Fruit fly (Drosophila melanogaster) whole organism, embryonic: ENCODE data around the gene JMJD4.
A peak's percentile ranks its signal among the peaks of the same experiment; 100 is the strongest.

ENCODE experiments used
- BEAF-32 ChIP-seq: fragments of 200-800 bp; sonication (Bioruptor generic); optimal IDR thresholded peaks from 3 replicates; lab custom pipeline; 2017; ENCODE audit warnings: missing biosample characterization, missing genetic modification characterization, mild to moderate bottlenecking, moderate library complexity, missing genetic modification reagents
- BtbVII ChIP-seq: fragments of 200-800 bp; sonication (Bioruptor generic); optimal IDR thresholded peaks from 3 replicates; lab custom pipeline; 2017; ENCODE audit warnings: missing biosample characterization, mild to moderate bottlenecking, missing genetic modification characterization
- CG10267 ChIP-seq: fragments of 200-800 bp; sonication (Bioruptor generic); optimal IDR thresholded peaks from 2 replicates; lab custom pipeline; 2018; ENCODE audit warnings: missing biosample characterization, mild to moderate bottlenecking, missing genetic modification characterization, moderate library complexity
- CG11723 ChIP-seq: fragments of 200-800 bp; sonication (Bioruptor generic); optimal IDR thresholded peaks from 2 replicates; lab custom pipeline; 2017; ENCODE audit warnings: missing biosample characterization, mild to moderate bottlenecking, missing genetic modification characterization
- CG13775 ChIP-seq: fragments of 200-800 bp; sonication (Bioruptor generic); optimal IDR thresholded peaks from 3 replicates; lab custom pipeline; 2017; ENCODE audit warnings: missing biosample characterization, mild to moderate bottlenecking, missing genetic modification characterization
- CG16863 ChIP-seq: fragments of 200-800 bp; sonication (Bioruptor generic); optimal IDR thresholded peaks from 3 replicates; lab custom pipeline; 2016; ENCODE audit warnings: missing biosample characterization, missing genetic modification characterization
- CG17359 ChIP-seq: fragments of 200-800 bp; sonication (Bioruptor generic); optimal IDR thresholded peaks from 3 replicates; lab custom pipeline; 2018; ENCODE audit warnings: missing biosample characterization, mild to moderate bottlenecking, missing genetic modification characterization, moderate library complexity
- CG17385 ChIP-seq: fragments of 200-800 bp; sonication (Bioruptor generic); optimal IDR thresholded peaks from 3 replicates; lab custom pipeline; 2018; ENCODE audit warnings: missing biosample characterization, mild to moderate bottlenecking, missing genetic modification characterization
- CG2889 ChIP-seq: fragments of 200-800 bp; sonication (Bioruptor generic); IDR thresholded peaks from 3 replicates; pipeline ENCODE4 v1.3.6; 2022; ENCODE audit warnings: missing biosample characterization, missing genetic modification characterization
- CG30403 ChIP-seq: fragments of 200-800 bp; sonication (Bioruptor generic); optimal IDR thresholded peaks from 3 replicates; lab custom pipeline; 2016; ENCODE audit warnings: missing biosample characterization, missing genetic modification characterization
- CG4617 ChIP-seq: fragments of 200-800 bp; sonication (Bioruptor generic); optimal IDR thresholded peaks from 3 replicates; lab custom pipeline; 2016; ENCODE audit warnings: missing biosample characterization, missing genetic modification characterization, borderline replicate concordance
- CG5180 ChIP-seq: fragments of 200-800 bp; sonication (Bioruptor generic); optimal IDR thresholded peaks from 3 replicates; lab custom pipeline; 2017; ENCODE audit warnings: missing biosample characterization, missing genetic modification characterization, mild to moderate bottlenecking, moderate library complexity, missing genetic modification reagents
- CG6689 ChIP-seq: fragments of 200-800 bp; sonication (Bioruptor generic); IDR thresholded peaks from 2 replicates; pipeline ENCODE4 v1.3.6; 2022; ENCODE audit warnings: missing biosample characterization, missing genetic modification characterization
- CG6791 ChIP-seq: fragments of 200-800 bp; sonication (Bioruptor generic); IDR thresholded peaks from 3 replicates; pipeline ENCODE4 v1.3.6; 2022; ENCODE audit warnings: missing biosample characterization, missing genetic modification characterization; ENCODE audit not compliant: partially characterized antibody
- CG7372 ChIP-seq: fragments of 200-800 bp; sonication (Bioruptor generic); IDR thresholded peaks from 2 replicates; pipeline ENCODE4 v1.3.6; 2022; ENCODE audit warnings: missing biosample characterization, missing genetic modification characterization
- CG7839 ChIP-seq: fragments of 200-800 bp; sonication (Bioruptor generic); optimal IDR thresholded peaks from 3 replicates; lab custom pipeline; 2018; ENCODE audit warnings: missing biosample characterization, mild to moderate bottlenecking, missing genetic modification characterization, moderate library complexity
- CG8089 ChIP-seq: fragments of 200-800 bp; sonication (Bioruptor generic); optimal IDR thresholded peaks from 3 replicates; lab custom pipeline; 2016; ENCODE audit warnings: missing biosample characterization, missing genetic modification characterization
- CG9817 ChIP-seq: fragments of 200-800 bp; sonication (Bioruptor generic); optimal IDR thresholded peaks from 2 replicates; lab custom pipeline; 2018; ENCODE audit warnings: missing biosample characterization, mild to moderate bottlenecking, missing genetic modification characterization, moderate library complexity
- Dip2 ChIP-seq: fragments of 200-800 bp; sonication (Bioruptor generic); IDR thresholded peaks from 2 replicates; pipeline ENCODE4 v1.3.6; 2022; ENCODE audit warnings: missing biosample characterization, missing genetic modification characterization
- Elba2 ChIP-seq: fragments of 200-800 bp; sonication (Bioruptor generic); optimal IDR thresholded peaks from 3 replicates; lab custom pipeline; 2016; ENCODE audit warnings: missing biosample characterization, missing genetic modification characterization
- Fer3 ChIP-seq: fragments of 200-800 bp; sonication (Bioruptor generic); optimal IDR thresholded peaks from 2 replicates; lab custom pipeline; 2018; ENCODE audit warnings: missing biosample characterization, mild to moderate bottlenecking, missing genetic modification characterization, moderate library complexity
- Gsc ChIP-seq: fragments of 200-800 bp; sonication (Bioruptor generic); IDR thresholded peaks from 2 replicates; pipeline ENCODE4 v1.3.6; 2022; ENCODE audit warnings: missing biosample characterization, missing genetic modification characterization
- Hr3 ChIP-seq: fragments of 200-800 bp; sonication (Bioruptor generic); optimal IDR thresholded peaks from 3 replicates; lab custom pipeline; 2016; ENCODE audit warnings: missing biosample characterization, missing genetic modification characterization
- Hr51 ChIP-seq, 2 experiments: fragments of 200-800 bp; sonication (Bioruptor generic); optimal IDR thresholded peaks; 2 replicates in 1 of 2; 3 replicates in 1 of 2; lab custom pipeline; 2016 to 2018; ENCODE audit warnings: missing biosample characterization in 2 of 2, missing genetic modification characterization in 2 of 2, mild to moderate bottlenecking in 1 of 2, moderate library complexity in 1 of 2
- Lim3 ChIP-seq: fragments of 200-800 bp; sonication (Bioruptor generic); IDR thresholded peaks from 2 replicates; pipeline ENCODE4 v1.3.6; 2022; ENCODE audit warnings: missing biosample characterization, missing genetic modification characterization
- MBD-R2 ChIP-seq: fragments of 200-800 bp; sonication (Bioruptor generic); IDR thresholded peaks from 2 replicates; pipeline ENCODE4 v1.3.6; 2022; ENCODE audit warnings: missing biosample characterization, missing genetic modification characterization
- Neu2 ChIP-seq: fragments of 200-800 bp; sonication (Bioruptor generic); optimal IDR thresholded peaks from 3 replicates; lab custom pipeline; 2016; ENCODE audit warnings: missing biosample characterization, missing genetic modification characterization, borderline replicate concordance
- Taf1 ChIP-seq: fragments of 200-800 bp; sonication (Bioruptor generic); IDR thresholded peaks from 2 replicates; pipeline ENCODE4 v1.3.6; 2022; ENCODE audit warnings: missing biosample characterization, missing genetic modification characterization
- aop ChIP-seq: fragments of 200-800 bp; sonication (Bioruptor generic); IDR thresholded peaks from 2 replicates; pipeline ENCODE4 v1.3.6; 2022; ENCODE audit warnings: missing biosample characterization, missing genetic modification characterization
- dmrt11E ChIP-seq: fragments of 200-800 bp; sonication (Bioruptor generic); optimal IDR thresholded peaks from 3 replicates; lab custom pipeline; 2018; ENCODE audit warnings: missing biosample characterization, mild to moderate bottlenecking, missing genetic modification characterization, moderate library complexity
- ewg ChIP-seq: fragments of 200-800 bp; sonication (Bioruptor generic); optimal IDR thresholded peaks from 3 replicates; lab custom pipeline; 2017; ENCODE audit warnings: mild to moderate bottlenecking, missing biosample characterization, missing genetic modification reagents, missing genetic modification characterization
- eyg ChIP-seq: fragments of 200-800 bp; sonication (Bioruptor generic); optimal IDR thresholded peaks from 3 replicates; lab custom pipeline; 2016; ENCODE audit warnings: missing biosample characterization, missing genetic modification characterization
- fd3F ChIP-seq: fragments of 200-800 bp; sonication (Bioruptor generic); optimal IDR thresholded peaks from 2 replicates; lab custom pipeline; 2018; ENCODE audit warnings: missing biosample characterization, mild to moderate bottlenecking, missing genetic modification characterization, moderate library complexity
- fd96Cb ChIP-seq: fragments of 200-800 bp; sonication (Bioruptor generic); optimal IDR thresholded peaks from 2 replicates; lab custom pipeline; 2018; ENCODE audit warnings: missing biosample characterization, mild to moderate bottlenecking, missing genetic modification characterization, moderate library complexity
- gro ChIP-seq: fragments of 200-800 bp; sonication (Bioruptor generic); optimal IDR thresholded peaks from 2 replicates; lab custom pipeline; 2016; ENCODE audit warnings: missing biosample characterization, missing genetic modification characterization
- gsb-n ChIP-seq: fragments of 200-800 bp; sonication (Bioruptor generic); optimal IDR thresholded peaks from 3 replicates; lab custom pipeline; 2018; ENCODE audit warnings: missing biosample characterization, mild to moderate bottlenecking, missing genetic modification characterization
- hkb ChIP-seq, 2 experiments: fragments of 200-800 bp in 1 of 2; fragments of >200 bp in 1 of 2; sonication (Bioruptor generic) in 1 of 2; IDR thresholded peaks in 1 of 2; optimal IDR thresholded peaks in 1 of 2; 2 replicates each; pipeline versions ENCODE4 v1.3.6 to Lab custom; 2017 to 2022; ENCODE audit warnings: missing biosample characterization in 1 of 2, missing genetic modification characterization in 1 of 2
- knrl ChIP-seq: fragments of 200-800 bp; sonication (Bioruptor generic); IDR thresholded peaks from 3 replicates; pipeline ENCODE4 v1.3.6; 2022; ENCODE audit warnings: missing biosample characterization, missing genetic modification characterization; ENCODE audit not compliant: partially characterized antibody
- nmo ChIP-seq: fragments of 200-800 bp; sonication (Bioruptor generic); optimal IDR thresholded peaks from 2 replicates; lab custom pipeline; 2018; ENCODE audit warnings: missing biosample characterization, mild to moderate bottlenecking, missing genetic modification characterization, moderate library complexity
- p53 ChIP-seq: fragments of 200-800 bp; sonication (Bioruptor generic); optimal IDR thresholded peaks from 2 replicates; lab custom pipeline; 2016; ENCODE audit warnings: missing biosample characterization, missing genetic modification characterization
- pan ChIP-seq, 4 experiments: fragments of >200 bp in 3 of 4; fragments of 200-800 bp in 1 of 4; sonication (Bioruptor generic) in 1 of 4; optimal IDR thresholded peaks in 3 of 4; IDR thresholded peaks in 1 of 4; 2 replicates each; pipeline versions ENCODE4 v1.3.6 to Lab custom; 2017 to 2022; ENCODE audit warnings: missing biosample characterization in 2 of 4, missing genetic modification characterization in 2 of 4, mixed read lengths in 1 of 4
- pb ChIP-seq: fragments of 200-800 bp; sonication (Bioruptor generic); optimal IDR thresholded peaks from 3 replicates; lab custom pipeline; 2016; ENCODE audit warnings: missing biosample characterization, missing genetic modification characterization
- sr ChIP-seq: fragments of 200-800 bp; sonication (Bioruptor generic); IDR thresholded peaks from 3 replicates; pipeline ENCODE4 v1.3.6; 2022; ENCODE audit warnings: missing biosample characterization, missing genetic modification characterization
- stc ChIP-seq: fragments of 200-800 bp; sonication (Bioruptor generic); IDR thresholded peaks from 2 replicates; pipeline ENCODE4 v1.3.6; 2022; ENCODE audit warnings: missing biosample characterization, missing genetic modification characterization
- stwl ChIP-seq: fragments of 200-800 bp; sonication (Bioruptor generic); optimal IDR thresholded peaks from 3 replicates; lab custom pipeline; 2018; ENCODE audit warnings: missing biosample characterization, mild to moderate bottlenecking, missing genetic modification characterization, moderate library complexity
- sug ChIP-seq: fragments of 200-800 bp; optimal IDR thresholded peaks from 2 replicates; lab custom pipeline; 2019; ENCODE audit warnings: missing biosample characterization, mild to moderate bottlenecking, missing genetic modification characterization, moderate library complexity
- trem ChIP-seq: fragments of 200-800 bp; optimal IDR thresholded peaks from 3 replicates; lab custom pipeline; 2019; ENCODE audit warnings: missing biosample characterization, mild to moderate bottlenecking, missing genetic modification characterization, moderate library complexity

The JMJD4 gene

DNA sequence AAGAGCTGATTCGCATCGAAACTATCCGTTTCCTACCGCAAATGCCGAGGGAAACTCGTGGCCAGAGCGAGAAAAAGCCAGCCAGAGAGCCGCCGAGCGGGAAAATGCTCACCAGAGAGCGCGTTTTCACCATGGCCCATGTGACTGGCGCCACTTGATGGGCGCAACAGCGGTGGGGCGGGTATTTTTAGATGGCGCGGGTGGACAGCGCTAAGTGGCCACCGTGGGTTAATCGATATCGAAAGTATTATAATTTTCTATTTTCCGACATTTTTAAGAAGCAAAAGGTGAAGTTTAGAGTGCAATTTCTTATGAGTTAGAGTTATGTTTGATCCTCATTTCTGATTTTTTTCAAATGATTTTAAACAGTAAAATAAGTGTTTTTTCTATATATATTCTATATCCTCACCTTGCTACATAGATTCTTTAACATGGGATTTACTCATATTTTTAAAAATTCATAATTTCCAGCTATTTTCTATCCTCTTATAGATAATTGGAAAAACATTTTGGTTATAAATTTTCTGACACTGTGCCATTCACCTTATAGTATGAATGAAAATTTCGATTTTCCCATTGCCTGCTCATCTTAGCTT is 25.7 kb upstream of the JMJD4 start, which contains the start of gene Ptp36E (continued):
- TF ChIP-seq pan (optimal IDR thresholded peaks at IDR 0.05; lab: Kevin White, UChicago) (no peak), pan (GFP tag; optimal IDR thresholded peaks at IDR 0.05 in 1 of 2, IDR thresholded peaks at IDR 0.05 in 1 of 2) (peak in 1 of 2 experiments; percentile 83), ewg (GFP tag; lab: Kevin White, UChicago) (peak; percentile 53), CG11723 (GFP tag; lab: Kevin White, UChicago) (peak; percentile 36), stc (peak; percentile 87), fd96Cb (tag; lab: Kevin White, UChicago) (peak; percentile 82), Elba2 (GFP tag; lab: Kevin White, UChicago) (no peak), Hr3 (GFP tag; lab: Kevin White, UChicago) (peak; percentile 71), sr (peak; percentile 50; the same call in 1 of the 3 replicates), fd3F (peak; percentile 48), MBD-R2 (peak; percentile 62; the same call in 1 of the 2 replicates), CG6791 (GFP tag; lab: Robert Waterston, UW) (no peak), BtbVII (peak; percentile 90), CG5180 (GFP tag; lab: Kevin White, UChicago) (peak; percentile 74), CG13775 (GFP tag; lab: Kevin White, UChicago) (peak; percentile 74), aop (GFP tag; lab: Robert Waterston, UW) (no peak), Dip2 (GFP tag; lab: Robert Waterston, UW) (peak; percentile 29; the same call in 1 of the 2 replicates), CG2889 (0 out of 3 replicates have a peak, but pooled peaks have one; percentile 35), CG30403 (peak; percentile 78), Gsc (GFP tag; lab: Robert Waterston, UW) (peak; percentile 48; the same call in 1 of the 2 replicates), BEAF-32 (no peak), stwl (tag; lab: Kevin White, UChicago) (no peak), knrl (GFP tag; lab: Robert Waterston, UW) (no peak), CG4617 (GFP tag; lab: Kevin White, UChicago) (peak; percentile 32), hkb (optimal IDR thresholded peaks at IDR 0.05; lab: Kevin White, UChicago) (no peak), hkb (GFP tag; IDR thresholded peaks at IDR 0.05; lab: Robert Waterston, UW) (peak; percentile 90), trem (peak; percentile 72), CG10267 (tag; lab: Kevin White, UChicago) (peak; percentile 69), CG6689 (GFP tag; lab: Robert Waterston, UW) (peak; percentile 85), Taf1 (GFP tag; lab: Robert Waterston, UW) (peak; percentile 73), CG8089 (GFP tag; lab: Kevin White, UChicago) (peak; percentile 1), nmo (GFP tag; lab: Kevin White, UChicago) (peak; percentile 77), p53 (GFP tag; lab: Kevin White, UChicago) (no peak), CG7372 (GFP tag; lab: Robert Waterston, UW) (peak; percentile 79), eyg (GFP tag; lab: Kevin White, UChicago) (peak; percentile 10), Neu2 (GFP tag; lab: Kevin White, UChicago) (no peak), CG16863 (GFP tag; lab: Kevin White, UChicago) (peak; percentile 21), Lim3 (GFP tag; lab: Robert Waterston, UW) (no peak), CG9817 (tag; lab: Kevin White, UChicago) (peak; percentile 65), dmrt11E (tag; lab: Kevin White, UChicago) (no peak), Fer3 (tag; lab: Kevin White, UChicago) (peak; percentile 87), CG17385 (GFP tag; lab: Kevin White, UChicago) (peak; percentile 83), gsb-n (tag; lab: Kevin White, UChicago) (peak; percentile 63), Hr51 (GFP tag; optimal IDR thresholded peaks at IDR 0.05; lab: Kevin White, UChicago) (peak in 1 of 2 experiments; percentile 83), sug (peak; percentile 77), pb (GFP tag; lab: Kevin White, UChicago) (no peak), CG17359 (peak; percentile 86), gro (GFP tag; lab: Kevin White, UChicago) (no peak), CG7839 (tag; lab: Kevin White, UChicago) (peak; percentile 81)
